Worm (Caenorhabditis elegans) whole organism, L3 larva: Measurements from ENCODE around the gene F43E2.6.

ENCODE experiments used
- aly-2 ChIP-seq: fragments of 150-350 bp; optimal IDR thresholded peaks from 2 replicates; lab custom pipeline; 2014; ENCODE audit warnings: missing biosample characterization, missing genetic modification characterization
- ceh-82 ChIP-seq: fragments of 150-350 bp; optimal IDR thresholded peaks from 2 replicates; lab custom pipeline; 2014; ENCODE audit warnings: missing biosample characterization, missing genetic modification characterization
- nhr-11 ChIP-seq: fragments of 150-350 bp; optimal IDR thresholded peaks from 2 replicates; lab custom pipeline; 2014; ENCODE audit warnings: missing biosample characterization, missing genetic modification characterization
- nhr-23 ChIP-seq: fragments of 150-350 bp; optimal IDR thresholded peaks from 2 replicates; lab custom pipeline; 2014; ENCODE audit warnings: missing biosample characterization, missing genetic modification reagents, missing genetic modification characterization
- pqm-1 ChIP-seq: fragments of 150-350 bp; optimal IDR thresholded peaks from 2 replicates; lab custom pipeline; 2017; ENCODE audit warnings: missing biosample characterization, missing genetic modification characterization, inconsistent platforms
- snpc-4 ChIP-seq: fragments of 150-350 bp; optimal IDR thresholded peaks from 2 replicates; lab custom pipeline; 2014; ENCODE audit warnings: missing biosample characterization, missing genetic modification characterization
- tbx-2 ChIP-seq: sonication (generic microtip); optimal IDR thresholded peaks from 2 replicates; lab custom pipeline; 2016; ENCODE audit warnings: mild to moderate bottlenecking, missing genetic modification characterization, missing compliant biosample characterization
- unc-62 ChIP-seq: fragments of 150-350 bp; sonication (generic microtip); optimal IDR thresholded peaks from 4 replicates; lab custom pipeline; 2014; ENCODE audit warnings: missing biosample characterization, missing genetic modification reagents, missing genetic modification characterization

ce11 chrII:7317468-7317867 is 51.2 kb downstream of the F43E2.6 start, which contains the start of gene F21D12.2:
- TF ChIP-seq nhr-23, result no peak
- no peak for TF ChIP-seq pqm-1 (tag; lab: Kevin White, UChicago)
- no peak for TF ChIP-seq nhr-11 (tag; lab: Kevin White, UChicago)
- TF ChIP-seq snpc-4 (tag; lab: Kevin White, UChicago), result no peak
- TF ChIP-seq ceh-82, result no peak
- no peak for TF ChIP-seq tbx-2 (tag; lab: Kevin White, UChicago)
- no peak for TF ChIP-seq aly-2
- TF ChIP-seq unc-62, result no peak
